Fruit fly (Drosophila melanogaster) whole organism, pupa: ENCODE data around the gene Uba4.

Experiments used
- CG10348 ChIP-seq: fragments of 200-800 bp; sonication (Bioruptor generic); IDR thresholded peaks from 2 replicates; pipeline ENCODE4 v1.3.6; 2022; ENCODE audit warnings: missing biosample characterization, missing genetic modification characterization
- CG12605 ChIP-seq: fragments of 200-800 bp; sonication (Bioruptor generic); IDR thresholded peaks from 2 replicates; pipeline ENCODE4 v1.3.6; 2022; ENCODE audit warnings: missing biosample characterization, missing genetic modification characterization
- CG13204 ChIP-seq: fragments of 200-800 bp; sonication (Bioruptor generic); optimal IDR thresholded peaks from 2 replicates; lab custom pipeline; 2018; ENCODE audit warnings: missing biosample characterization, mild to moderate bottlenecking, missing genetic modification characterization, moderate library complexity
- CG14655 ChIP-seq: fragments of 200-800 bp; sonication (Bioruptor generic); optimal IDR thresholded peaks from 3 replicates; lab custom pipeline; 2017; ENCODE audit warnings: mild to moderate bottlenecking, missing biosample characterization, missing genetic modification reagents, missing genetic modification characterization
- CG15710 ChIP-seq: fragments of 200-800 bp; sonication (Bioruptor generic); optimal IDR thresholded peaks from 2 replicates; lab custom pipeline; 2018; ENCODE audit warnings: missing biosample characterization, mild to moderate bottlenecking, missing genetic modification characterization, moderate library complexity
- CG17806 ChIP-seq: fragments of 200-800 bp; sonication (Bioruptor generic); optimal IDR thresholded peaks from 2 replicates; lab custom pipeline; 2018; ENCODE audit warnings: missing biosample characterization, mild to moderate bottlenecking, missing genetic modification characterization, moderate library complexity
- CG32121 ChIP-seq: fragments of 200-800 bp; sonication (Bioruptor generic); IDR thresholded peaks from 2 replicates; pipeline ENCODE4 v1.3.6; 2022; ENCODE audit warnings: missing biosample characterization, missing genetic modification characterization
- CG34367 ChIP-seq: fragments of 200-800 bp; sonication (Bioruptor generic); optimal IDR thresholded peaks from 2 replicates; lab custom pipeline; 2018; ENCODE audit warnings: missing biosample characterization, mild to moderate bottlenecking, missing genetic modification characterization
- CG4496 ChIP-seq: fragments of 200-800 bp; sonication (Bioruptor generic); IDR thresholded peaks from 3 replicates; pipeline ENCODE4 v1.3.6; 2022; ENCODE audit warnings: missing biosample characterization, missing genetic modification characterization
- CG8159 ChIP-seq: fragments of 200-800 bp; sonication (Bioruptor generic); optimal IDR thresholded peaks from 3 replicates; lab custom pipeline; 2018; ENCODE audit warnings: missing biosample characterization, mild to moderate bottlenecking, missing genetic modification characterization, moderate library complexity
- CG8301 ChIP-seq: fragments of 200-800 bp; sonication (Bioruptor generic); optimal IDR thresholded peaks from 2 replicates; lab custom pipeline; 2018; ENCODE audit warnings: missing biosample characterization, mild to moderate bottlenecking, missing genetic modification characterization
- CG9948 ChIP-seq: fragments of 200-800 bp; sonication (Bioruptor generic); optimal IDR thresholded peaks from 2 replicates; lab custom pipeline; 2018; ENCODE audit warnings: missing biosample characterization, mild to moderate bottlenecking, missing genetic modification characterization, moderate library complexity
- D1 ChIP-seq: fragments of 200-800 bp; sonication (Bioruptor generic); optimal IDR thresholded peaks from 2 replicates; lab custom pipeline; 2018; ENCODE audit warnings: missing biosample characterization, mild to moderate bottlenecking, missing genetic modification characterization, moderate library complexity
- EcR ChIP-seq: fragments of 200-800 bp; sonication (Bioruptor generic); optimal IDR thresholded peaks from 3 replicates; lab custom pipeline; 2019; ENCODE audit warnings: missing biosample characterization, missing genetic modification characterization, mild to moderate bottlenecking, moderate library complexity, missing genetic modification reagents
- Ets98B ChIP-seq: fragments of 200-800 bp; sonication (Bioruptor generic); IDR thresholded peaks from 2 replicates; pipeline ENCODE4 v1.3.6; 2022; ENCODE audit warnings: missing biosample characterization, missing genetic modification characterization
- Pif1A ChIP-seq: fragments of 200-800 bp; sonication (Bioruptor generic); optimal IDR thresholded peaks from 3 replicates; lab custom pipeline; 2016; ENCODE audit warnings: missing biosample characterization, missing genetic modification characterization
- Pif1B ChIP-seq: fragments of 200-800 bp; sonication (Bioruptor generic); optimal IDR thresholded peaks from 3 replicates; lab custom pipeline; 2016; ENCODE audit warnings: missing biosample characterization, missing genetic modification characterization
- Snoo ChIP-seq: fragments of 200-800 bp; sonication (Bioruptor generic); optimal IDR thresholded peaks from 3 replicates; lab custom pipeline; 2017; ENCODE audit warnings: missing biosample characterization, mild to moderate bottlenecking, missing genetic modification characterization, inconsistent platforms
- fd96Ca ChIP-seq: fragments of 200-800 bp; sonication (Bioruptor generic); IDR thresholded peaks from 3 replicates; pipeline ENCODE4 v1.3.6; 2022; ENCODE audit warnings: missing biosample characterization, missing genetic modification characterization
- gl ChIP-seq: fragments of 200-800 bp; sonication (Bioruptor generic); optimal IDR thresholded peaks from 2 replicates; lab custom pipeline; 2018; ENCODE audit warnings: missing biosample characterization, mild to moderate bottlenecking, missing genetic modification characterization
- rn ChIP-seq: fragments of 200-800 bp; sonication (Bioruptor generic); IDR thresholded peaks from 2 replicates; pipeline ENCODE4 v1.3.6; 2022; ENCODE audit warnings: missing biosample characterization, missing genetic modification characterization

The Uba4 gene

DNA sequence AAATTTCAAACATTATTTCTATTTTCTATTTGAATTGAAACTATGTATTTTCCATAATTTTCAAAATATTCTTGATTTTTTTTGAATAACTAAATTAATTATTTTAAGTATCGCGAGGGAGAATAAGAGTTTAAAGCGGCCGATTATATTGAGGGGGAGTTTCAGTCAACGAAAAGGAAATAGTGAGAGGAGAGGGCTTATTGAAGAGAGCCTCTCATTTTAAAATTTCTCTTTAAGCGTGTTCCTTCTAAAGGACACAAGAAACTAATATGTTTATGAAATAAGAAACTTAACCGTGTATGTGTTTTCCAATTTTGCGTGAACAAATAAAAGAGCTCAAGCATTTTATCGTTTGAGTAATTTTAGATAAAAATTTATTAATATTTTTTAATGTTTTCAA lies 25.4 kb downstream of the Uba4 start:
- TF ChIP-seq Pif1A (GFP tag; lab: Kevin White, UChicago) (no peak), CG12605 (GFP tag; lab: Robert Waterston, UW) (no peak), Ets98B (GFP tag; lab: Robert Waterston, UW) (no peak)

DNA sequence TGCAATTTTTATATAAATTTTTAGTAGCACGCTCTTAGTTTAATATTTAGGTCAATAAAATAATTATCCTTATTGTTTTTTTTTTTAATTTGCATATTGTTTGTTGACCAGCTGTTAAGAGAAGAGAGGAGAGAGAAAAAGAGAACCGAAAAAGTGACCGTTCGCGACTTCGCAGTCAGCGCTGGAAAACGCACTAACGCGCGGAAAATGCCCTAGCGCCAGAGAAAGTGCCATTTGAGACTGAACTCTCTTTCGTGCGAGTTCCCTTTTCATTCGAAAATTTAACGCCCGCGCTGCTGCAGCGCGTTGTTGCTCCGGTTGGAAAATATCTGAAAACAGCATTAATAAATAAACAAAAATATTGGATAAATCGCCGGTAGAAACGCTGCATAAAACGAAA lies 25.9 kb downstream of the Uba4 start:
- TF ChIP-seq Pif1A (GFP tag; lab: Kevin White, UChicago) (no peak), CG10348 (GFP tag; lab: Robert Waterston, UW) (no peak), CG14655 (GFP tag; lab: Kevin White, UChicago) (no peak), rn (no peak), CG15710 (tag; lab: Kevin White, UChicago) (no peak), CG32121 (GFP tag; lab: Robert Waterston, UW) (peak; percentile 40; the same call in 1 of the 2 replicates), CG13204 (no peak), Snoo (tag; lab: Kevin White, UChicago) (no peak), CG4496 (GFP tag; lab: Robert Waterston, UW) (peak; percentile 69), CG12605 (GFP tag; lab: Robert Waterston, UW) (no peak), CG17806 (tag; lab: Kevin White, UChicago) (no peak), CG34367 (tag; lab: Kevin White, UChicago) (no peak), Pif1B (GFP tag; lab: Kevin White, UChicago) (no peak), CG9948 (tag; lab: Kevin White, UChicago) (no peak), CG8159 (tag; lab: Kevin White, UChicago) (no peak), CG8301 (tag; lab: Kevin White, UChicago) (no peak), fd96Ca (no peak), EcR (no peak), Ets98B (GFP tag; lab: Robert Waterston, UW) (no peak), D1 (tag; lab: Kevin White, UChicago) (peak; percentile 36)

DNA sequence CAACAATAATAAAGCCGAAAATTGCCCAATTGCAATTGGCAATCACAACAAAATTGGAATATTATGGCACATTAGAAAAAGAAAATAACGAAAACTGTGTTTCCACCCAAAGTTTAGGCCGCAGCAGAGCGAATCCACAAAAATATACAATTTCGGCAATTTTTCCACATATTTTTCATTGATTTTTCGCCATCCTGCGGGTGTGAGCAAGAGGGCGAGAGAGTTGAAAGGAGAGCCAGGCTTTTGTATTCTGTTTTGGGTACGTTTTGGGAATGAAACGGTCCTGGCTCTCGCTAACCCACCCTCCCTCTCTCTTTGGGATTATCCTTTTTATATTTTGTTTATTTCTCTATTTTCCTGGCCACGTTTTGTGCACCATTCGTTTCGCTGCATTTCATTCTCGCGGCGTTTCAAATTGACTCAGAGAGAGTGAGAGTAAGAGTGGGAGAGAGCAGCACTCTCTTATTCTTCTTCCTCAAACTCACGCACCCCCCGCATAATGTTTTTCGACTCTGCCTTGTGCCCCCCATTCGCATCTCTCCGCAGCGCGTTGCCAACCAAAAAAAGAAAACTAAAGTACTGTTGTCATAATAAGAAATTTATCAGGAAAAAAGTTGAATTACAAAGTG lies 26.6 kb downstream of the Uba4 start:
- peak; percentile 20; the same call in 1 of the 2 replicates for TF ChIP-seq Ets98B (GFP tag; lab: Robert Waterston, UW)
- TF ChIP-seq CG34367 (tag; lab: Kevin White, UChicago), result no peak

DNA sequence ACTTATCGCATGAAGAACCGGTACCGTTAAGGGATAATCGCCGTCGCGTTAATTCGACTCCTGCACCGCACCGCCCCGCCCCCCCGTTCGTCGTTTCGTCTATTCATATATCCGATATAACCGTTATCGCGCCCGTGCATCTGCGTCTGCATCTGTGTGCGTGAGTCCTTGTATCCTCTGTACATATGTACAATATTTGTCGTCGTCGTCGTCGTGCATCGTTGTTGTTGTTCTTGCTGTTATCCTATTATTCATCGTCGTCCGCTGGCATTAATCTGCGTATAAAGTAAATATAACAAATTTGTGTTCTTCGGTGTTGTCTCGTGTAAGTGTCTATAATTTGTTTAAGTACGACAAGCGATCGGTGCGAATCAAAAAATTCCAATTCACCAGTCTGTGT lies 27.4 kb downstream of the Uba4 start:
- TF ChIP-seq CG14655 (GFP tag; lab: Kevin White, UChicago) (no peak), fd96Ca (no peak), rn (no peak), Pif1B (GFP tag; lab: Kevin White, UChicago) (no peak), CG13204 (no peak), Ets98B (GFP tag; lab: Robert Waterston, UW) (no peak), CG8301 (tag; lab: Kevin White, UChicago) (no peak), CG17806 (tag; lab: Kevin White, UChicago) (no peak), CG9948 (tag; lab: Kevin White, UChicago) (no peak), Pif1A (GFP tag; lab: Kevin White, UChicago) (no peak), CG32121 (GFP tag; lab: Robert Waterston, UW) (no peak)

DNA sequence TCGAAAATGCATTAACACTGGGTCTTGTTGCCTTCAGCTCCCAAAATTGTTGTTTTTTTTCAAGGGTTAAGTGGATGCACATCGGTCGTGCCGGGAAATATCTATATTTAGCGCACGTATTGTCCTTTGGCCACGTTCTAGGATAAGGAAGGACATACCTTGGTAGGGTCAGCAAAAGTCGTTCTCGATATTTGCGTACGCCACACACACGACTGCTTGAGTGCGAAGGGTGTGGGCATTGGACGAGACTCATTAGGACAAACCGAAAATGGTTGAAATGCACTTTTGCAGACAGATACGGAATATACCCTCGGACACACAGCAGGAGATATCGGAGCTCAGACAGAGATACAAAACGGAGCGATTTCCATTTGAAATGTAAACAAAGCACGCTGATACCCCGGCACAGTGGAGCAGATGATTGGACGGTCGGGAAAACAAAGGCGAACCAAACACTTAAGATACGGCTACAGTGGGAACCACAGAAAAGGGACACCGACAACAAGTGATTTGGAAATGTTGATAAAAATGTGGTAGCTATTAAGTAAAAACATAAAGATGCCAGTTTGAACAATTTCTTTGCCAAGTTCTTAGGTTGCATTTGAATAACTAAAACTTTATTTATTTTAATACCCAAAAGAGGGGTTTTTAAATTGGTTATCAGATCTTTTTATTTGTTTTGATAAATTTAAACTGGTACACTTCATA lies 28.3 kb downstream of the Uba4 start:
- TF ChIP-seq EcR (no peak), CG14655 (GFP tag; lab: Kevin White, UChicago) (peak; percentile 18)

DNA sequence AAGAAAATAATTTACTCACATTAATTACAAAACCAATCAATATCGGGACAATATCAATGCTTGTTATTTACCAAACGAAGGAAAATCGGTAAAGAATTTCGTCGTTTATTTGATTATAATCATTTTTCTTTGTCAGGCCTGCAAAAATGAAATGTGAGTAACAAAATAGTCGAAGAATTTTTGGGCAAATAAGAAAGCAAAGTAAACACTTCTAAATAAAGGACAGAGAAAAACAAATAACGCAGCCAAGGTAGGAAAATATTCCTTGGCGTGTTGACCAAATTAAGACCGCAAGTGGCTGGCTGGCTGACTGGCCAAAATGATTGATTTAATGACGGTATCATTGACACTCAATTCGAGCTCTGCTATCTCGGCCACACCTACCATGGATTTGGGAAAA lies 30.9 kb downstream of the Uba4 start:
- no peak for TF ChIP-seq CG10348 (GFP tag; lab: Robert Waterston, UW)
- TF ChIP-seq CG12605 (GFP tag; lab: Robert Waterston, UW), result no peak
- no peak for TF ChIP-seq CG15710 (tag; lab: Kevin White, UChicago)
- TF ChIP-seq Snoo (tag; lab: Kevin White, UChicago), result no peak
- no peak for TF ChIP-seq CG9948 (tag; lab: Kevin White, UChicago)
- TF ChIP-seq EcR, result no peak
- TF ChIP-seq Pif1B (GFP tag; lab: Kevin White, UChicago), result no peak
- TF ChIP-seq CG34367 (tag; lab: Kevin White, UChicago), result no peak
- no peak for TF ChIP-seq CG14655 (GFP tag; lab: Kevin White, UChicago)
- no peak for TF ChIP-seq fd96Ca
- no peak for TF ChIP-seq CG8301 (tag; lab: Kevin White, UChicago)
- TF ChIP-seq D1 (tag; lab: Kevin White, UChicago), result no peak
- no peak for TF ChIP-seq CG17806 (tag; lab: Kevin White, UChicago)
- no peak for TF ChIP-seq CG13204
- TF ChIP-seq CG32121 (GFP tag; lab: Robert Waterston, UW), result no peak
- TF ChIP-seq rn, result no peak
- no peak for TF ChIP-seq CG4496 (GFP tag; lab: Robert Waterston, UW)
- no peak for TF ChIP-seq Pif1A (GFP tag; lab: Kevin White, UChicago)
- TF ChIP-seq, all 21 proteins: peak for 0

DNA sequence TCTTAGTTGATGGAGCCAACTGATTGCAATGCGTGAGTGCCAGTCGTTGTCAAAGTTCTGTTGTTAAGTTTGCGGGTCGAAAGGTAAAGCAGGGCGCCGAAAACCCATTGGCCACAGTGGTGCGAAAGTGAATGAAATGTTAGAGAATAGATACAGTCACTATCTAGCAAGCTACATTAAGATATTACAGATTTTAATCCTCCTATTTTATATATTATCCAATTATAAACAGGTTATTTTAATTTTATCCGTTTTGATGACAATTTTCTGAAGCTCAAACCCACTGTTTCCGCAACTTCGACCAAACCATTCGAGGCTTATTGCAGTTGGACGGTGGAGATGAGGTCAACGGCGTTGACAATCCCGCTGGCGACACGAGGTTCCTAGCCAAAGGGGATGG lies 35.3 kb downstream of the Uba4 start:
- TF ChIP-seq CG14655 (GFP tag; lab: Kevin White, UChicago) (no peak), Snoo (tag; lab: Kevin White, UChicago) (no peak), gl (tag; lab: Kevin White, UChicago) (no peak), CG9948 (tag; lab: Kevin White, UChicago) (peak; percentile 2), Pif1A (GFP tag; lab: Kevin White, UChicago) (peak; percentile 6), fd96Ca (no peak)
- TF ChIP-seq, all 21 proteins: peak for 2
